Worm (Caenorhabditis elegans): ENCODE data around the gene F58G1.7.

DNA sequence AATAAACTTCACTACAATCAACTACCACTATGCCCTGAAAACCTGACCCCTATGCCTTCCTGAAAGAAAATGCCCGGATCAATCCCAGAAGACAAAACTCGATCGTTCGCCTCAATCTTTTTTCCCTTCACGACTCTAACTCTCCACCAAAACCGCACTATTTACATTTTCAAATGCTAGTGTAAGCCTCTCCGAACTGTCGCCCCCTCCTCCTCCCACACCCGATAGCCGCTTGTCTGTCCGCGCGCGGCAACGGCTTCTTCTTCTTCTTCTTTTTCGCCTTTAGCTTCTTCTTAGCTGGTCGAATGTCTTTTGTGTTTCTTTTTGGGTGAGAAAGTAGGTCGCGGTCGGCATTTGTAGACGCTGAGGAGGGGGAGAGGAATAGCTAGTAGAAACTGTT lies 12.1 kb upstream of the F58G1.7 start:
- TF ChIP-seq ZK546.5 (tag; optimal IDR thresholded peaks at IDR 0.05): no peak
- TF ChIP-seq nhr-76 (tag; optimal IDR thresholded peaks at IDR 0.05): no peak
- TF ChIP-seq zip-2 (tag; optimal IDR thresholded peaks at IDR 0.05): no peak
- peak in 1 of 2 experiments; percentile 81 for TF ChIP-seq unc-62 (GFP tag; optimal IDR thresholded peaks at IDR 0.05 in 1 of 2)
- TF ChIP-seq unc-62 (tag; optimal IDR thresholded peaks at IDR 0.05): no peak
- TF ChIP-seq snpc-4 (tag; optimal IDR thresholded peaks at IDR 0.05): no peak
- TF ChIP-seq lin-13 (GFP tag; optimal IDR thresholded peaks at IDR 0.05): no peak
- TF ChIP-seq duxl-1 (tag; optimal IDR thresholded peaks at IDR 0.05; ENCODE audit: poor library complexity): no peak
- no peak for TF ChIP-seq lin-39 (tag; optimal IDR thresholded peaks at IDR 0.05)
- TF ChIP-seq ama-1 (optimal IDR thresholded peaks at IDR 0.05): no peak

Measured in whole organism, L4 larva.